Worm (Caenorhabditis elegans): Measurements from ENCODE around the gene C05D11.5.

C05D11.5 gene

ce11 chrIII:6452278-6452677, 40.5 kb upstream of the C05D11.5 start, which contains the start of gene set-1:
Gene set-1 (minus strand): TSS chrIII:6452378.
- TF ChIP-seq alr-1 (tag; optimal IDR thresholded peaks at IDR 0.05; ENCODE audit: borderline replicate concordance) (no peak), elt-3 (tag; optimal IDR thresholded peaks at IDR 0.05) (no peak), tbx-2 (tag; optimal IDR thresholded peaks at IDR 0.05) (no peak)

- no peak for TF ChIP-seq alr-1 (tag; optimal IDR thresholded peaks at IDR 0.05; ENCODE audit: borderline replicate concordance)
- no peak for TF ChIP-seq skn-1 (tag; optimal IDR thresholded peaks at IDR 0.05)
- no peak for TF ChIP-seq mep-1 (tag; optimal IDR thresholded peaks at IDR 0.05)
- TF ChIP-seq nhr-71 (tag; optimal IDR thresholded peaks at IDR 0.05): no peak
- no peak for TF ChIP-seq pag-3 (tag; optimal IDR thresholded peaks at IDR 0.05; ENCODE audit: borderline replicate concordance, insufficient read depth)
- TF ChIP-seq tlp-1 (tag; optimal IDR thresholded peaks at IDR 0.05): no peak
- no peak for TF ChIP-seq efl-1 (optimal IDR thresholded peaks at IDR 0.05)
- TF ChIP-seq efl-1 (GFP tag; optimal IDR thresholded peaks at IDR 0.05 in 1 of 2): no peak
- TF ChIP-seq efl-3 (GFP tag; optimal IDR thresholded peaks at IDR 0.05): no peak
- no peak for TF ChIP-seq swsn-7 (tag; optimal IDR thresholded peaks at IDR 0.05)
These were observed 38.8 kb upstream of the C05D11.5 start, which contains the start of gene T26A5.6 for ce11 chrIII:6450596-6450995. Gene T26A5.6 (minus strand): TSS chrIII:6450696.

- TF ChIP-seq pqm-1 (tag; optimal IDR thresholded peaks at IDR 0.05) (no peak), efl-1 (optimal IDR thresholded peaks at IDR 0.05) (no peak), efl-1 (GFP tag; optimal IDR thresholded peaks at IDR 0.05 in 1 of 2) (peak in 1 of 2 experiments; percentile 12)
These were observed 38.0 kb upstream of the C05D11.5 start for ce11 chrIII:6449854-6450253.

ce11 chrIII:6447521-6447920, 35.7 kb upstream of the C05D11.5 start:
- TF ChIP-seq snu-23 (GFP tag; optimal IDR thresholded peaks at IDR 0.05) (peak; percentile 68), C16A3.4 (tag; optimal IDR thresholded peaks at IDR 0.05) (peak; percentile 16), unc-98 (GFP tag; IDR thresholded peaks at IDR 0.05) (no peak), aly-2 (tag; optimal IDR thresholded peaks at IDR 0.05) (no peak), nhr-76 (tag; optimal IDR thresholded peaks at IDR 0.05) (no peak), ceh-88 (GFP tag; IDR thresholded peaks at IDR 0.05) (no peak), hlh-4 (tag; optimal IDR thresholded peaks at IDR 0.05) (no peak), ceh-63 (GFP tag; optimal IDR thresholded peaks at IDR 0.05) (no peak), C34B4.2 (tag; optimal IDR thresholded peaks at IDR 0.05) (no peak), nhr-85 (tag) (peak; percentile 78), lin-14 (GFP tag; optimal IDR thresholded peaks at IDR 0.05) (peak; percentile 76), hpl-2 (GFP tag; optimal IDR thresholded peaks at IDR 0.05) (no peak), F16B12.6 (tag; optimal IDR thresholded peaks at IDR 0.05) (no peak), fos-1 (tag; optimal IDR thresholded peaks at IDR 0.05) (no peak), lin-15B (tag; optimal IDR thresholded peaks at IDR 0.05) (no peak), unc-62 (GFP tag; optimal IDR thresholded peaks at IDR 0.05) (no peak), fkh-10 (GFP tag; optimal IDR thresholded peaks at IDR 0.05) (no peak), ets-5 (GFP tag; IDR thresholded peaks at IDR 0.05) (no peak), dsc-1 (tag; optimal IDR thresholded peaks at IDR 0.05) (no peak), nhr-71 (tag; optimal IDR thresholded peaks at IDR 0.05) (peak; percentile 67), elt-2 (tag; optimal IDR thresholded peaks at IDR 0.05) (peak; percentile 63), tbx-2 (tag; optimal IDR thresholded peaks at IDR 0.05) (peak; percentile 12), vab-15 (tag; optimal IDR thresholded peaks at IDR 0.05) (no peak), pax-3 (tag; optimal IDR thresholded peaks at IDR 0.05) (no peak), nhr-90 (tag; optimal IDR thresholded peaks at IDR 0.05; ENCODE audit: poor library complexity) (peak; percentile 45), nhr-77 (tag; optimal IDR thresholded peaks at IDR 0.05) (no peak), efl-1 (optimal IDR thresholded peaks at IDR 0.05) (peak in 1 of 2 experiments; percentile 1), efl-1 (GFP tag; optimal IDR thresholded peaks at IDR 0.05 in 1 of 2) (no peak), lin-39 (tag; optimal IDR thresholded peaks at IDR 0.05) (no peak), unc-130 (tag; optimal IDR thresholded peaks at IDR 0.05) (no peak), hlh-17 (GFP tag; optimal IDR thresholded peaks at IDR 0.05; ENCODE audit: borderline replicate concordance) (no peak), skn-1 (tag; optimal IDR thresholded peaks at IDR 0.05) (no peak), dpl-1 (GFP tag; optimal IDR thresholded peaks at IDR 0.05) (peak in 2 of 3 experiments; percentile 17 to 36), isw-1 (GFP tag; IDR thresholded peaks at IDR 0.05) (no peak), fkh-4 (tag; optimal IDR thresholded peaks at IDR 0.05; ENCODE audit: borderline replicate concordance) (no peak), ces-1 (GFP tag; optimal IDR thresholded peaks at IDR 0.05) (no peak), blmp-1 (tag; optimal IDR thresholded peaks at IDR 0.05) (peak; percentile 69), nhr-19 (GFP tag; conservative IDR thresholded peaks at IDR 0.05) (peak; percentile 55)

Measured in whole organism, L1 larva.